Worm (Caenorhabditis elegans) whole organism, L3 larva: Measurements from ENCODE around the gene clec-239.

Source experiments
- R02D3.7 ChIP-seq: fragments of 150-350 bp; optimal IDR thresholded peaks from 2 replicates; lab custom pipeline; 2014; ENCODE audit warnings: missing biosample characterization, missing genetic modification characterization
- aly-2 ChIP-seq: fragments of 150-350 bp; optimal IDR thresholded peaks from 2 replicates; lab custom pipeline; 2014; ENCODE audit warnings: missing biosample characterization, missing genetic modification characterization
- ama-1 ChIP-seq: fragments of 150-350 bp; optimal IDR thresholded peaks from 2 replicates; lab custom pipeline; 2018
- ceh-16 ChIP-seq: sonication (generic microtip); optimal IDR thresholded peaks from 2 replicates; lab custom pipeline; 2017; ENCODE audit warnings: missing biosample characterization, missing genetic modification characterization
- ceh-82 ChIP-seq: fragments of 150-350 bp; optimal IDR thresholded peaks from 2 replicates; lab custom pipeline; 2014; ENCODE audit warnings: missing biosample characterization, missing genetic modification characterization
- ceh-9 ChIP-seq: sonication (generic microtip); optimal IDR thresholded peaks from 2 replicates; lab custom pipeline; 2018; ENCODE audit warnings: missing biosample characterization, missing genetic modification characterization
- daf-12 ChIP-seq: fragments of 150-350 bp; optimal IDR thresholded peaks from 2 replicates; lab custom pipeline; 2014; ENCODE audit warnings: missing biosample characterization, missing genetic modification reagents, missing genetic modification characterization
- egl-27 ChIP-seq: sonication (generic microtip); optimal IDR thresholded peaks from 4 replicates; lab custom pipeline; 2017; ENCODE audit warnings: missing biosample characterization, missing genetic modification reagents, missing genetic modification characterization
- egl-5 ChIP-seq: fragments of 150-350 bp; optimal IDR thresholded peaks from 2 replicates; lab custom pipeline; 2017; ENCODE audit warnings: missing biosample characterization, missing genetic modification reagents, missing genetic modification characterization, inconsistent platforms
- elt-1 ChIP-seq: fragments of 150-350 bp; optimal IDR thresholded peaks from 2 replicates; lab custom pipeline; 2014; ENCODE audit warnings: missing biosample characterization, missing genetic modification characterization
- elt-2 ChIP-seq: sonication (generic microtip); optimal IDR thresholded peaks from 2 replicates; lab custom pipeline; 2016; ENCODE audit warnings: missing genetic modification reagents, mild to moderate bottlenecking, missing genetic modification characterization, missing compliant biosample characterization
- fkh-10 ChIP-seq: sonication (generic microtip); optimal IDR thresholded peaks from 2 replicates; lab custom pipeline; 2017; ENCODE audit warnings: missing biosample characterization, missing genetic modification reagents, missing genetic modification characterization
- fkh-2 ChIP-seq: fragments of 150-350 bp; optimal IDR thresholded peaks from 2 replicates; lab custom pipeline; 2014; ENCODE audit warnings: missing biosample characterization, missing genetic modification reagents, missing genetic modification characterization
- fos-1 ChIP-seq: fragments of 150-350 bp; optimal IDR thresholded peaks from 2 replicates; lab custom pipeline; 2014; ENCODE audit warnings: missing biosample characterization, missing genetic modification characterization
- hmg-11 ChIP-seq: sonication (generic microtip); optimal IDR thresholded peaks from 2 replicates; lab custom pipeline; 2016; ENCODE audit warnings: missing genetic modification characterization, missing compliant biosample characterization
- jun-1 ChIP-seq: fragments of 150-350 bp; optimal IDR thresholded peaks from 2 replicates; lab custom pipeline; 2014; ENCODE audit warnings: missing biosample characterization, missing genetic modification reagents, missing genetic modification characterization
- lin-39 ChIP-seq: fragments of 150-350 bp; optimal IDR thresholded peaks from 2 replicates; lab custom pipeline; 2018; ENCODE audit warnings: missing biosample characterization, missing genetic modification reagents, missing genetic modification characterization
- lsy-12 ChIP-seq: sonication (generic microtip); optimal IDR thresholded peaks from 2 replicates; lab custom pipeline; 2016; ENCODE audit warnings: mild to moderate bottlenecking, missing genetic modification characterization, missing compliant biosample characterization
- mdl-1 ChIP-seq: fragments of 150-350 bp; optimal IDR thresholded peaks from 2 replicates; lab custom pipeline; 2014; ENCODE audit warnings: missing biosample characterization, missing genetic modification characterization
- nfya-1 ChIP-seq: sonication (generic microtip); optimal IDR thresholded peaks from 2 replicates; lab custom pipeline; 2017; ENCODE audit warnings: missing genetic modification characterization, mild to moderate bottlenecking, missing compliant biosample characterization, antibody characterized with exemption, moderate library complexity; ENCODE audit not compliant: insufficient read depth
- nhr-12 ChIP-seq: fragments of 150-350 bp; optimal IDR thresholded peaks from 2 replicates; lab custom pipeline; 2014; ENCODE audit warnings: missing biosample characterization, missing genetic modification characterization
- nhr-237 ChIP-seq: fragments of 150-350 bp; optimal IDR thresholded peaks from 2 replicates; lab custom pipeline; 2014; ENCODE audit warnings: missing biosample characterization, missing genetic modification characterization
- nhr-25 ChIP-seq: sonication (generic microtip); optimal IDR thresholded peaks from 2 replicates; lab custom pipeline; 2017; ENCODE audit warnings: missing biosample characterization, missing genetic modification characterization
- nhr-28 ChIP-seq: fragments of 150-350 bp; optimal IDR thresholded peaks from 2 replicates; lab custom pipeline; 2014; ENCODE audit warnings: missing biosample characterization, missing genetic modification characterization
- nhr-43 ChIP-seq: sonication (generic microtip); optimal IDR thresholded peaks from 2 replicates; lab custom pipeline; 2016; ENCODE audit warnings: mild to moderate bottlenecking, missing genetic modification characterization, missing compliant biosample characterization; ENCODE audit not compliant: poor library complexity, severe bottlenecking
- nhr-67 ChIP-seq: fragments of 150-350 bp; optimal IDR thresholded peaks from 2 replicates; lab custom pipeline; 2014; ENCODE audit warnings: missing biosample characterization, missing genetic modification characterization
- nhr-76 ChIP-seq: fragments of 150-350 bp; sonication (generic microtip); optimal IDR thresholded peaks from 5 replicates; lab custom pipeline; 2014; ENCODE audit warnings: missing biosample characterization, missing genetic modification characterization
- nhr-77 ChIP-seq: fragments of 150-350 bp; optimal IDR thresholded peaks from 2 replicates; lab custom pipeline; 2014; ENCODE audit warnings: missing biosample characterization, missing genetic modification characterization
- pha-4 ChIP-seq: fragments of 150-350 bp; optimal IDR thresholded peaks from 2 replicates; lab custom pipeline; 2014; ENCODE audit warnings: missing biosample characterization, missing genetic modification reagents, missing genetic modification characterization
- pqm-1 ChIP-seq: fragments of 150-350 bp; optimal IDR thresholded peaks from 2 replicates; lab custom pipeline; 2017; ENCODE audit warnings: missing biosample characterization, missing genetic modification characterization, inconsistent platforms
- skn-1 ChIP-seq: fragments of 150-350 bp; optimal IDR thresholded peaks from 2 replicates; lab custom pipeline; 2014; ENCODE audit warnings: missing biosample characterization, missing genetic modification characterization
- tbx-2 ChIP-seq: sonication (generic microtip); optimal IDR thresholded peaks from 2 replicates; lab custom pipeline; 2016; ENCODE audit warnings: mild to moderate bottlenecking, missing genetic modification characterization, missing compliant biosample characterization
- unc-39 ChIP-seq: sonication (generic microtip); optimal IDR thresholded peaks from 4 replicates; lab custom pipeline; 2017; ENCODE audit warnings: missing biosample characterization, missing genetic modification characterization
- unc-62 ChIP-seq: fragments of 150-350 bp; sonication (generic microtip); optimal IDR thresholded peaks from 4 replicates; lab custom pipeline; 2014; ENCODE audit warnings: missing biosample characterization, missing genetic modification reagents, missing genetic modification characterization
- ztf-11 ChIP-seq: fragments of 150-350 bp; optimal IDR thresholded peaks from 2 replicates; lab custom pipeline; 2014; ENCODE audit warnings: missing biosample characterization, missing genetic modification characterization
- ztf-4 ChIP-seq: fragments of 150-350 bp; optimal IDR thresholded peaks from 2 replicates; lab custom pipeline; 2014; ENCODE audit warnings: missing biosample characterization, missing genetic modification characterization

clec-239 gene

DNA sequence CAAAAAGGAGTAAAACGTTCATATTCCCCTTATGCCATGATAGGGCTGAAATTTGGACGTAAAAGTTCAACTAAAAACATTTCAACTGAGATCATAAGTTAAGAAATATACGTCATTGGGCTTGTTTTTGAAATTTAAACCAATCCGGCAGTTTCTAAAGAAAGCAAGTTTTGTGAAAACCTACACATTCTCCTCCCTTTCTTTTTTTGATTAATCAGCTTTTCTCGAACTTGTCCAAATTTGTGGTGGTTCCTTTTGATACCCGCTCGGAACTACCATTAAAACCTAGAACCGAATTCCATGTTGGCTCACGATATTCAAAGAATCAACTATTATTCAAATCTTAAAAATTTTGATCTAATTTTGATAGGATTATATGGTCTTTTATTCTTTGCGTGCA, 24.0 kb downstream of the clec-239 start, which contains the start of gene srz-54:
srz-54 (plus strand) TSS at position 301 of the 400 bp plus-strand sequence.
- no peak for TF ChIP-seq pqm-1 (tag; lab: Kevin White, UChicago)
- no peak for TF ChIP-seq R02D3.7 (tag; lab: Kevin White, UChicago)
- TF ChIP-seq nfya-1 (tag; lab: Kevin White, UChicago) = no peak
- TF ChIP-seq nhr-28 (tag; lab: Kevin White, UChicago) = no peak
- no peak for TF ChIP-seq fkh-2 (tag; lab: Kevin White, UChicago)
- TF ChIP-seq unc-62 = no peak
- TF ChIP-seq mdl-1 (tag; lab: Kevin White, UChicago) = no peak
- TF ChIP-seq lsy-12 (tag; lab: Kevin White, UChicago) = no peak
- no peak for TF ChIP-seq fos-1 (tag; lab: Kevin White, UChicago)
- TF ChIP-seq nhr-76 (tag; lab: Kevin White, UChicago) = no peak
- no peak for TF ChIP-seq ceh-16 (tag; lab: Kevin White, UChicago)
- TF ChIP-seq pha-4 (tag; lab: Kevin White, UChicago) = no peak
- TF ChIP-seq skn-1 (tag; lab: Kevin White, UChicago) = no peak
- no peak for TF ChIP-seq nhr-67 (tag; lab: Kevin White, UChicago)
- TF ChIP-seq ceh-9 (tag; lab: Kevin White, UChicago) = no peak
- no peak for TF ChIP-seq ceh-82
- no peak for TF ChIP-seq ama-1 (lab: Kevin White, UChicago)
- TF ChIP-seq elt-2 (tag; lab: Kevin White, UChicago) = no peak

DNA sequence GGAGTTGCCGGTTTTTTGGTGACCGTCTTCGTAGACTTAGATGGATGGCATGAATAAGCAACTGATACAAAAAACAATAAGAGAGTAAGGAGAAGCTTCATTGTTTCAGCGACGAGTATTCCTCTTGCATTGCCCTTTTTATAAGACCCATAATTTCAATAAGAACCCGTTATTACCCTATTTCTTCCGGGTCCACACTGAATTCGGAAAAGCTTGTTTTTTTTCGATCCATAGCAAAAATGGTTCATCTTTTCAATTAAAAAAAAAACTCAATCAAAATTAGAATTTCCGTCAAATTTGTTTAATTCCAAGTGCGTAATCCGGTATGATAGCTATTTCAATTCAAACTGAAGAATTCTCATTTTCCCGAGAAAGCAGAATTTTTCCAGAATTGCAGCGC, 30.7 kb downstream of the clec-239 start, which contains the start of gene Y102A5C.40:
Y102A5C.40 (minus strand) TSS at position 101 of the 400 bp plus-strand sequence.
- no peak for TF ChIP-seq ceh-16 (tag; lab: Kevin White, UChicago)
- TF ChIP-seq nhr-76 (tag; lab: Kevin White, UChicago) = no peak
- no peak for TF ChIP-seq daf-12 (tag; lab: Kevin White, UChicago)
- TF ChIP-seq tbx-2 (tag; lab: Kevin White, UChicago) = no peak
- no peak for TF ChIP-seq egl-5 (tag; lab: Kevin White, UChicago)
- TF ChIP-seq nhr-237 (tag; lab: Kevin White, UChicago) = no peak
- TF ChIP-seq jun-1 = no peak
- TF ChIP-seq ztf-11 = no peak
- TF ChIP-seq nhr-77 = no peak
- no peak for TF ChIP-seq hmg-11 (tag; lab: Kevin White, UChicago)
- no peak for TF ChIP-seq ztf-4 (tag; lab: Kevin White, UChicago)
- TF ChIP-seq nhr-28 (tag; lab: Kevin White, UChicago) = no peak
- TF ChIP-seq egl-27 (tag; lab: Kevin White, UChicago) = no peak
- no peak for TF ChIP-seq lin-39 (tag; lab: Kevin White, UChicago)
- TF ChIP-seq nhr-25 (tag; lab: Kevin White, UChicago) = no peak
- TF ChIP-seq nfya-1 (tag; lab: Kevin White, UChicago) = no peak

DNA sequence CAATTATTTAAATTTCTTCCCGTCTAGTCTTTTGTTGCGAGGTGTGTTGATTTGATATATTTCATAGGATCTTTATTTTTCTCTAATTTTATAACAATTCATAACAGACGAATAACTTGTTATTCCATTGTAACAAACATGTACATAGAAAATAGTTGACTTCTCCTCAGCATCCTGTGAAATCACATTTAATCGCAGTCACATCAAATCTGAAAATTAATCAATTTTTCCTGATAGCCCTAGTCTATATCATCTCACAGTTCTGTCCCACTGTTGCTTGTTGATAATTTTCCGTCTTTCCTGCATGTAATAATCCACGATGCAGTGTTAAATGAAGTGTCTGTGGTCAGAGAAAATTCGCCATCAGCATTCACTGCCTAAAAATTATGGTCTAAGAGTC, 31.5 kb downstream of the clec-239 start:
- TF ChIP-seq hmg-11 (tag; lab: Kevin White, UChicago) = no peak
- no peak for TF ChIP-seq nhr-77
- TF ChIP-seq ama-1 (lab: Kevin White, UChicago) = no peak

DNA sequence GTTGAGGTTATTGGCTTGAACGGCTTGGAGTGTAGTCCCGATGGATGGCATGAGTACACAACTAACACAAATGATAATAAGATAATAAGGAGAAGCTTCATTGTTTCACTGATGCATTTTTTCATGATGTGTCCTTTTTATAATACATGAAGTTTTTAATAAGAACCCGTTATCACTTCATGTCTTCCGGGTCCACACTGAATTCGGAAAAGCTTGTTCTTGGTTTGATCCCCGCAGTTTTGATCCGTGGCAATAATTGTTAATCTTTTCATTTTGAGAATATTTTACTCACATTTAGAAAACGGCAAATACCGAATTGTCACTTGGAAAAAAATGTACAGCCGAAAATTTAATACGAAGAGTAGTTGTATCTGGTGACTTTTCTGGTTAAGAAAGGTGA, 32.3 kb downstream of the clec-239 start, which contains the start of gene Y102A5C.27:
Y102A5C.27 (minus strand) TSS at position 101 of the 400 bp plus-strand sequence.
- no peak for TF ChIP-seq unc-39

DNA sequence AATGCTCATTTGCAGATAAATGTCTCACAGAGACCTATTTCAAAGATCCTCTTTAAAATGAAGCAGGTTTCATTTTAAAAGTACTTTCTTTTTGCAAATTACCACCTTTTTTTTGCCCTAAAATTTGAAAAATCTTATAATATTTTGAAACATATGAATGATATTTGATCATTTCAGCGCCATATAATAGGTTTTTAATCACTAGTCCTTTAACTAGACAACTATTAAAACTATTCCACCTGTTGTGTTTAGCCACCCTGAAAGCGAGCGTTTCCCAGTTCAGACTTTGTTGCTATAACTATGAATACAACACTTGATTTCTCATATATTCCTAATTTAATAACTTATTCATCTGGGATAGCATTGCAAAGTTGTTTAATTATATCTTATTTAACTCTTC, 35.4 kb downstream of the clec-239 start, which contains the start of gene srz-95:
srz-95 (plus strand) TSS at position 301 of the 400 bp plus-strand sequence.
- TF ChIP-seq daf-12 (tag; lab: Kevin White, UChicago) = no peak
- no peak for TF ChIP-seq nhr-77
- no peak for TF ChIP-seq fkh-2 (tag; lab: Kevin White, UChicago)
- no peak for TF ChIP-seq unc-39
- TF ChIP-seq jun-1 = no peak
- no peak for TF ChIP-seq pqm-1 (tag; lab: Kevin White, UChicago)
- no peak for TF ChIP-seq nhr-12 (tag; lab: Kevin White, UChicago)
- no peak for TF ChIP-seq fkh-10
- no peak for TF ChIP-seq tbx-2 (tag; lab: Kevin White, UChicago)
- no peak for TF ChIP-seq ceh-16 (tag; lab: Kevin White, UChicago)
- no peak for TF ChIP-seq nhr-28 (tag; lab: Kevin White, UChicago)
- no peak for TF ChIP-seq ama-1 (lab: Kevin White, UChicago)
- TF ChIP-seq elt-1 = no peak
- TF ChIP-seq nhr-43 (tag; lab: Kevin White, UChicago) = no peak
- no peak for TF ChIP-seq skn-1 (tag; lab: Kevin White, UChicago)
- TF ChIP-seq aly-2 (tag; lab: Kevin White, UChicago) = no peak
